Worm (Caenorhabditis elegans) whole organism, L1 larva: ENCODE results near the gene Y17D7C.1.

ENCODE experiments used
- Y116A8C.19 ChIP-seq: sonication (generic microtip); optimal IDR thresholded peaks from 2 replicates; lab custom pipeline; 2016; ENCODE audit warnings: missing compliant biosample characterization, missing genetic modification characterization, borderline replicate concordance
- ama-1 ChIP-seq: fragments of 150-350 bp; optimal IDR thresholded peaks from 2 replicates; lab custom pipeline; 2014
- egl-27 ChIP-seq, 2 experiments: fragments of 150-350 bp in 1 of 2; sonication (generic microtip); optimal IDR thresholded peaks; 3 replicates each; lab custom pipeline; 2017 to 2018; ENCODE audit warnings: missing biosample characterization in 2 of 2, missing genetic modification characterization in 2 of 2, missing genetic modification reagents in 2 of 2
- elt-2 ChIP-seq: sonication (generic microtip); optimal IDR thresholded peaks from 2 replicates; lab custom pipeline; 2016; ENCODE audit warnings: missing genetic modification characterization, mild to moderate bottlenecking, inconsistent platforms, missing compliant biosample characterization, missing genetic modification reagents
- lsy-2 ChIP-seq, 2 experiments: fragments of 150-350 bp; optimal IDR thresholded peaks; 2 replicates each; lab custom pipeline; 2014; ENCODE audit warnings: missing biosample characterization in 2 of 2, missing genetic modification characterization in 2 of 2
- mdl-1 ChIP-seq, 2 experiments: fragments of 150-350 bp; optimal IDR thresholded peaks; 2 replicates each; lab custom pipeline; 2014 to 2017; ENCODE audit warnings: missing biosample characterization in 2 of 2, missing genetic modification characterization in 2 of 2, inconsistent platforms in 1 of 2
- mep-1 ChIP-seq: fragments of 150-350 bp; optimal IDR thresholded peaks from 2 replicates; lab custom pipeline; 2014; ENCODE audit warnings: missing biosample characterization, missing genetic modification characterization
- nhr-19 ChIP-seq: fragments of 200-800 bp; sonication (Bioruptor generic); conservative IDR thresholded peaks from 2 replicates; pipeline ENCODE4 v1.3.6; 2022; ENCODE audit warnings: missing genetic modification characterization, missing compliant biosample characterization
- nhr-237 ChIP-seq: fragments of 150-350 bp; optimal IDR thresholded peaks from 2 replicates; lab custom pipeline; 2014; ENCODE audit warnings: missing biosample characterization, missing genetic modification characterization
- pqm-1 ChIP-seq: sonication (generic microtip); optimal IDR thresholded peaks from 3 replicates; lab custom pipeline; 2017; ENCODE audit warnings: missing biosample characterization, missing genetic modification characterization
- skn-1 ChIP-seq: fragments of 150-350 bp; optimal IDR thresholded peaks from 2 replicates; lab custom pipeline; 2014; ENCODE audit warnings: missing biosample characterization, missing genetic modification characterization
- ztf-11 ChIP-seq, 2 experiments: sonication (generic microtip); optimal IDR thresholded peaks; 2 replicates each; lab custom pipeline; 2016 to 2017; ENCODE audit warnings: missing genetic modification characterization in 2 of 2, missing biosample characterization in 1 of 2, missing compliant biosample characterization in 1 of 2

DNA sequence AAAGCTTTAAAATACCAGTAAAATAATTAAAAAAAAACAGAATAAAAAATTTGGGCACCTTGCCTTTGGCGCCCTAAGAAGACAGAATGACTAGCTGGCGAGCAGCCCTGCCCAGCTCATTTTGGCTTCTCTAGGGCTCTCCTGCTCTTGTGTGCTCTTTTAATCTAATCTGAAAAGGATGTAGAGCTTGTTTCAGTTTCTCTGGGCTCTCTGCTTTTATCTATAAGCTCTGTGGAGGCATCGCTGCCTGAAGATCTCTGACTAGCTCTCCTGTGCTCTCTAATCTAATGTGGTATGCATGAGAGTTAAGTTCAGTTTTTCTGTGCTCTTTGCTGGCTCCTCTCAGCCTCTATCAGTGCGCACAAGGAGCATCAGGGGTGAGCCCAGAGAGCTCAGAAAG, 19.5 kb downstream of the Y17D7C.1 start:
- no peak for TF ChIP-seq nhr-237 (tag; lab: Kevin White, UChicago)
- no peak for TF ChIP-seq skn-1 (tag; lab: Kevin White, UChicago)
- TF ChIP-seq ama-1 (lab: Kevin White, UChicago), result no peak
- TF ChIP-seq mdl-1 (tag; optimal IDR thresholded peaks at IDR 0.05; lab: Kevin White, UChicago), result no peak
- TF ChIP-seq lsy-2 (tag; optimal IDR thresholded peaks at IDR 0.05; lab: Kevin White, UChicago), result no peak
- TF ChIP-seq ztf-11 (tag; optimal IDR thresholded peaks at IDR 0.05; lab: Kevin White, UChicago), result no peak
- TF ChIP-seq mep-1 (tag; lab: Kevin White, UChicago), result no peak
- TF ChIP-seq pqm-1 (tag; lab: Kevin White, UChicago), result no peak
- TF ChIP-seq Y116A8C.19, result no peak
- TF ChIP-seq egl-27 (tag; optimal IDR thresholded peaks at IDR 0.05; lab: Kevin White, UChicago), result no peak
- no peak for TF ChIP-seq elt-2
- TF ChIP-seq nhr-19 (GFP tag; lab: Robert Waterston, UW), result no peak; the same call in 1 of the 2 replicates
